Worm (Caenorhabditis elegans) whole organism, L3 larva: ENCODE results near the gene lron-5.

ENCODE experiments used
- ceh-82 ChIP-seq: fragments of 150-350 bp; optimal IDR thresholded peaks from 2 replicates; lab custom pipeline; 2014; ENCODE audit warnings: missing biosample characterization, missing genetic modification characterization
- daf-12 ChIP-seq: fragments of 150-350 bp; optimal IDR thresholded peaks from 2 replicates; lab custom pipeline; 2014; ENCODE audit warnings: missing biosample characterization, missing genetic modification reagents, missing genetic modification characterization
- fkh-10 ChIP-seq: sonication (generic microtip); optimal IDR thresholded peaks from 2 replicates; lab custom pipeline; 2017; ENCODE audit warnings: missing biosample characterization, missing genetic modification reagents, missing genetic modification characterization
- jun-1 ChIP-seq: fragments of 150-350 bp; optimal IDR thresholded peaks from 2 replicates; lab custom pipeline; 2014; ENCODE audit warnings: missing biosample characterization, missing genetic modification reagents, missing genetic modification characterization
- mdl-1 ChIP-seq: fragments of 150-350 bp; optimal IDR thresholded peaks from 2 replicates; lab custom pipeline; 2014; ENCODE audit warnings: missing biosample characterization, missing genetic modification characterization
- nhr-237 ChIP-seq: fragments of 150-350 bp; optimal IDR thresholded peaks from 2 replicates; lab custom pipeline; 2014; ENCODE audit warnings: missing biosample characterization, missing genetic modification characterization
- nhr-28 ChIP-seq: fragments of 150-350 bp; optimal IDR thresholded peaks from 2 replicates; lab custom pipeline; 2014; ENCODE audit warnings: missing biosample characterization, missing genetic modification characterization
- nhr-43 ChIP-seq: sonication (generic microtip); optimal IDR thresholded peaks from 2 replicates; lab custom pipeline; 2016; ENCODE audit warnings: mild to moderate bottlenecking, missing genetic modification characterization, missing compliant biosample characterization; ENCODE audit not compliant: poor library complexity, severe bottlenecking
- nhr-76 ChIP-seq: fragments of 150-350 bp; sonication (generic microtip); optimal IDR thresholded peaks from 5 replicates; lab custom pipeline; 2014; ENCODE audit warnings: missing biosample characterization, missing genetic modification characterization
- pqm-1 ChIP-seq: fragments of 150-350 bp; optimal IDR thresholded peaks from 2 replicates; lab custom pipeline; 2017; ENCODE audit warnings: missing biosample characterization, missing genetic modification characterization, inconsistent platforms
- skn-1 ChIP-seq: fragments of 150-350 bp; optimal IDR thresholded peaks from 2 replicates; lab custom pipeline; 2014; ENCODE audit warnings: missing biosample characterization, missing genetic modification characterization
- unc-39 ChIP-seq: sonication (generic microtip); optimal IDR thresholded peaks from 4 replicates; lab custom pipeline; 2017; ENCODE audit warnings: missing biosample characterization, missing genetic modification characterization
- unc-62 ChIP-seq: fragments of 150-350 bp; sonication (generic microtip); optimal IDR thresholded peaks from 4 replicates; lab custom pipeline; 2014; ENCODE audit warnings: missing biosample characterization, missing genetic modification reagents, missing genetic modification characterization
- ztf-11 ChIP-seq: fragments of 150-350 bp; optimal IDR thresholded peaks from 2 replicates; lab custom pipeline; 2014; ENCODE audit warnings: missing biosample characterization, missing genetic modification characterization

- TF ChIP-seq mdl-1 (tag; lab: Kevin White, UChicago): no peak
- TF ChIP-seq daf-12 (tag; lab: Kevin White, UChicago): no peak
- no peak for TF ChIP-seq unc-62 (GFP tag; lab: Kevin White, UChicago)
- TF ChIP-seq ceh-82 (tag; lab: Kevin White, UChicago): no peak
- no peak for TF ChIP-seq nhr-237 (tag; lab: Kevin White, UChicago)
- no peak for TF ChIP-seq pqm-1 (tag; lab: Kevin White, UChicago)
- no peak for TF ChIP-seq jun-1
- no peak for TF ChIP-seq ztf-11 (tag; lab: Kevin White, UChicago)
- TF ChIP-seq unc-39 (tag; lab: Kevin White, UChicago): no peak
- TF ChIP-seq nhr-76 (tag; lab: Kevin White, UChicago): no peak
- TF ChIP-seq fkh-10: no peak
- TF ChIP-seq skn-1 (tag; lab: Kevin White, UChicago): no peak
- TF ChIP-seq nhr-43 (tag; lab: Kevin White, UChicago): no peak
- no peak for TF ChIP-seq nhr-28 (tag; lab: Kevin White, UChicago)
Measured at ce11 chrIII:4612334-4612953, 10.4 kb upstream of the lron-5 start, which contains the start of gene sel-2.
